Worm (Caenorhabditis elegans): ENCODE measurements around the gene fbxa-133.
"Not testable (repeated sequence)": the region's sequence is repeated elsewhere in the genome, so short reads cannot be mapped to it uniquely, and the experiment has no call there.

Gene fbxa-133

DNA sequence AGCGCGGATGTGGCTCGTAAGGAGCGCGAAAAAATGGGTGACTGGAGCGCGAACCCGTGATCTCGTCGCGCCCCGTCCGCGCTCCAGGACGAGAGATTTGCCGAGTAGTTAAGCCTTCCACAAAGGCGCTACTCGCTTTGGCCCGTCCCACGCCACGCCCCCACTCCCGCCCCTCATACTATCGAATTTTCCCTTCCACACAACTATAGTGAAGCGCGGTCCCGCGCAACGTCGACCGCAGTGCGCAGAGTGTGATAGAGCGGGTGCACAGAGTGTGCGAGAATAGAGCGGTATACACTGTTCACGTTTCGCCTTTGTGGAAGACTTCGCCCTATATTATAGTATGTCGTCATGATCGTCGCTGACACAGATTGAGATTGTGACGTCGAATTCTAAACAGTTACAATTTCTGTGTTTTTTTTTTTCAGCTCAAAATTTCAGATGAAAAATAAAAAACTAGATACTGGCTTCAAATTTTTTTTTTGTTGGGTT lies at the start of gene fbxa-133:
Gene fbxa-133, plus strand, starts transcription at position 442 of the 492 bp plus-strand sequence.
- not testable (repeated sequence) for TF ChIP-seq ceh-13 (GFP tag; optimal IDR thresholded peaks at IDR 0.05); F13C5.2 (tag; optimal IDR thresholded peaks at IDR 0.05); aly-1 (tag; optimal IDR thresholded peaks at IDR 0.05)

DNA sequence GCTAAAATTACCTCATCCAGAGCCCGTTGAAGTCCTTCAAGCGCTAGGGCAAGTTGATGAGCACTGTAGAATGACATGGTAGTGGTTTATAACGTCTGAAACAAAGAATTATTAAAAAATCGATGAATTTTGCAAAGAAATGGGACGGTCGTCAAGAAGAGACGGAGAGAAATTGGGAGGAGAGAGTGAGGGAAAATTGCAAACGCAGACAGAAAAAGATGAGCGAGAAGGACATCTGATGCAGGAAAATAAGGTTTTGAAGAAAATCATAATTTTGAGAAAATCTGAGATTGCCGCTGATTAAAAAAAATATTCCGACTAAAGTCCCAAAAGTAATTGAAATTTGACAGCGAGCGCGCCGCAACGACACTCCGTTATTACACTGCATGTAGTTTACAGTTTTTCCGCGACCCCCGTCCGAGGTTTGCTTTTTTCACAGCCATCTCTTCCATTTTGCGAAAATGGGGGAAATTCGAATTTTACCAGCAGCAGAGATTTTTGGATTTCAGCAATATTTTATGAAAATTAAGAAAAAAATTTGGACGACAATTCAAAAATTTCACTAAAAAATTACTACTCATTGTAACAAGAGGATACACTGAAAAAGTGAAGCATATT lies 46.2 kb upstream of the fbxa-133 start, which contains the start of gene C18D4.6:
Gene C18D4.6, minus strand, starts transcription at position 97 of the 618 bp plus-strand sequence.
- no peak for TF ChIP-seq tra-4 (tag; optimal IDR thresholded peaks at IDR 0.05)
- TF ChIP-seq B0310.2 (tag; optimal IDR thresholded peaks at IDR 0.05), result no peak
- no peak for TF ChIP-seq tbx-11 (GFP tag; IDR thresholded peaks at IDR 0.05)
- no peak for TF ChIP-seq hnd-1 (tag; optimal IDR thresholded peaks at IDR 0.05)
- TF ChIP-seq hmbx-1 (tag; optimal IDR thresholded peaks at IDR 0.05), result no peak
- TF ChIP-seq pes-1 (GFP tag; IDR thresholded peaks at IDR 0.05), result no peak
- TF ChIP-seq ets-7 (tag; optimal IDR thresholded peaks at IDR 0.05), result no peak
- TF ChIP-seq F13C5.2 (tag; optimal IDR thresholded peaks at IDR 0.05), result no peak
- no peak for TF ChIP-seq hmg-4 (GFP tag; optimal IDR thresholded peaks at IDR 0.05)
- TF ChIP-seq sea-1 (GFP tag; conservative IDR thresholded peaks at IDR 0.05), result no peak
- no peak for TF ChIP-seq ceh-13 (GFP tag; optimal IDR thresholded peaks at IDR 0.05)
- no peak for TF ChIP-seq tbx-37 (GFP tag; conservative IDR thresholded peaks at IDR 0.05)

ce11 chrV:17539289-17539688 lies 45.3 kb upstream of the fbxa-133 start:
- TF ChIP-seq scrt-1 (GFP tag; IDR thresholded peaks at IDR 0.05), result no peak
- TF ChIP-seq ama-1 (optimal IDR thresholded peaks at IDR 0.05), result no peak
- TF ChIP-seq ets-7 (tag; optimal IDR thresholded peaks at IDR 0.05), result no peak
- TF ChIP-seq tbx-37 (GFP tag; conservative IDR thresholded peaks at IDR 0.05), result no peak
- TF ChIP-seq ceh-13 (GFP tag; optimal IDR thresholded peaks at IDR 0.05), result no peak
- no peak for TF ChIP-seq tbx-11 (GFP tag; IDR thresholded peaks at IDR 0.05)
- TF ChIP-seq pes-1 (GFP tag; IDR thresholded peaks at IDR 0.05), result no peak
- TF ChIP-seq F13C5.2 (tag; optimal IDR thresholded peaks at IDR 0.05), result no peak
- no peak for TF ChIP-seq ceh-36 (tag; optimal IDR thresholded peaks at IDR 0.05)
- TF ChIP-seq B0310.2 (tag; optimal IDR thresholded peaks at IDR 0.05), result no peak
- no peak for TF ChIP-seq aly-1 (tag; optimal IDR thresholded peaks at IDR 0.05)

- no peak for TF ChIP-seq tbx-11 (GFP tag; IDR thresholded peaks at IDR 0.05)
- no peak for TF ChIP-seq pes-1 (GFP tag; IDR thresholded peaks at IDR 0.05)
- no peak for TF ChIP-seq tra-4 (tag; optimal IDR thresholded peaks at IDR 0.05)
- TF ChIP-seq ceh-36 (tag; optimal IDR thresholded peaks at IDR 0.05), result no peak
- no peak for TF ChIP-seq hmbx-1 (tag; optimal IDR thresholded peaks at IDR 0.05)
- no peak for TF ChIP-seq sea-1 (GFP tag; conservative IDR thresholded peaks at IDR 0.05)
- no peak for TF ChIP-seq flt-1 (GFP tag; IDR thresholded peaks at IDR 0.05)
- no peak for TF ChIP-seq B0310.2 (tag; optimal IDR thresholded peaks at IDR 0.05)
- no peak for TF ChIP-seq ets-7 (tag; optimal IDR thresholded peaks at IDR 0.05)
- no peak for TF ChIP-seq scrt-1 (GFP tag; IDR thresholded peaks at IDR 0.05)
- no peak for TF ChIP-seq F13C5.2 (tag; optimal IDR thresholded peaks at IDR 0.05)
- no peak for TF ChIP-seq tbx-37 (GFP tag; conservative IDR thresholded peaks at IDR 0.05)
- no peak for TF ChIP-seq ceh-13 (GFP tag; optimal IDR thresholded peaks at IDR 0.05)
- no peak for TF ChIP-seq ama-1 (optimal IDR thresholded peaks at IDR 0.05)
These were observed 44.3 kb upstream of the fbxa-133 start, which contains the start of gene srz-25 for ce11 chrV:17540295-17540694. TSS of gene srz-25 (plus strand) at chrV:17540595.

DNA sequence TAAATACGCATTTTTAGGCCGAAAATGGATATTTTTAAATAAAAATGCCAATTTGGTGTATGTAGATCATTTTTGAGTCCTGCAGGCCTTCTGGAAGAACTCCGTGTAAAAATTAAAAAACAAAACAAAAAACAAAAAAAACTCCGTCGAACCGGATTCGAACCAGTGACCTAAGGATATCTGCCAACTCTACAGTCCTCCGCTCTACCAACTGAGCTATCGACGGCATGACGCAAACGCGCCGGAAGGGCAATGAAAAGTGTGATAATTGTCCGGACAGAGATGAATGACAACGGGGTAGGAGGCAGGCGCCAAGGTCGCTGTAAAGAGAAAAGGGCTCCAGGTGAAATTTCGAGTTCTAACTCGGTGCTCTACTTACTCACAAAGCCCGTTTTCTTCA lies 42.3 kb upstream of the fbxa-133 start:
- TF ChIP-seq ceh-36 (tag; optimal IDR thresholded peaks at IDR 0.05) (no peak), flt-1 (GFP tag; IDR thresholded peaks at IDR 0.05) (no peak), pes-1 (GFP tag; IDR thresholded peaks at IDR 0.05) (peak; percentile 58; the same call in 1 of the 2 replicates), hmbx-1 (tag; optimal IDR thresholded peaks at IDR 0.05) (no peak), tbx-11 (GFP tag; IDR thresholded peaks at IDR 0.05) (0 out of 2 replicates have a peak, but pooled peaks have one; percentile 31)

DNA sequence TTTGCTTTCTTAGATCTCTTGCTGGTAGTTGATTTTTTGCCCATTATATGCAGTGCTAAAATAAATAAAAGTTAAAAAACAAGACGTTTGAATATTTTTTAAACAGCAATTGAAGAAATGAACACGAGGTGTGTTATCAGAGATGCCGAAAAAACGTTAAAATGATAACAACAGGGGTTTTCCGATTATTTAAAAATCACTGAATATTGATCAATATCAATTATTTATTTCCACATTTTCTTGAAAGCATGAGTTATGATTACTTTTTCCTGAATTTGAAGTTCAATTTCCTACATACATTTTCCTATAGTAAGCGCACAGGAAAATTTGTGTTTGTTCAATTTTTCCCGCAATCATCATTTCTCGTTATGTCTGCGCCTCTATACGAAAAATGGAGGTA lies 37.7 kb upstream of the fbxa-133 start:
- TF ChIP-seq ceh-13 (GFP tag; optimal IDR thresholded peaks at IDR 0.05) (no peak), ceh-36 (tag; optimal IDR thresholded peaks at IDR 0.05) (no peak), sea-1 (GFP tag; conservative IDR thresholded peaks at IDR 0.05) (no peak), tbx-37 (GFP tag; conservative IDR thresholded peaks at IDR 0.05) (no peak), ama-1 (optimal IDR thresholded peaks at IDR 0.05) (no peak), F13C5.2 (tag; optimal IDR thresholded peaks at IDR 0.05) (no peak), pes-1 (GFP tag; IDR thresholded peaks at IDR 0.05) (no peak), tra-4 (tag; optimal IDR thresholded peaks at IDR 0.05) (no peak)

DNA sequence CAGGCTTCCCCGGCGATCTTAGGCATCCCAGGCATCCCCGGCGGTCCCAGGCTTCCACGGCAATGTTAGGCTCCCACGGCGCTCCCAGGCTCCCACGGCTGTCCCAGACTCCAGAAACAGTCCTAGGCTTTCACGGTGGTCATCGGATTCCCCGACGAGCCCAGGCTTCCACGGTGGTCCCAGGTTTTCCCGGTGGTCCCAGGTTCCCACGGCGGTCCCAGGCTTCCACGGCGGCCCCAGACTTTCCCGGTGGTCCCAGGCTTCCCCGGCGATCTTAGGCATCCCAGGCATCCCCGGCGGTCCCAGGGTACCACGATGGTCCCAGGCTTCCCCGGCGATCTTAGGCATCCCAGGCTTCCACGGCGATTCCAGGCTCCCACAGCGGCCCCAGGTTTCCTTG lies 36.0 kb upstream of the fbxa-133 start:
- TF ChIP-seq F13C5.2 (tag; optimal IDR thresholded peaks at IDR 0.05), result no peak
- TF ChIP-seq ceh-13 (GFP tag; optimal IDR thresholded peaks at IDR 0.05), result no peak
- no peak for TF ChIP-seq B0310.2 (tag; optimal IDR thresholded peaks at IDR 0.05)
- no peak for TF ChIP-seq aly-1 (tag; optimal IDR thresholded peaks at IDR 0.05)
- no peak for TF ChIP-seq ceh-36 (tag; optimal IDR thresholded peaks at IDR 0.05)
- TF ChIP-seq hnd-1 (tag; optimal IDR thresholded peaks at IDR 0.05), result no peak
- TF ChIP-seq hmbx-1 (tag; optimal IDR thresholded peaks at IDR 0.05), result no peak
- no peak for TF ChIP-seq tbx-11 (GFP tag; IDR thresholded peaks at IDR 0.05)
- TF ChIP-seq ama-1 (optimal IDR thresholded peaks at IDR 0.05), result no peak
- no peak for TF ChIP-seq flt-1 (GFP tag; IDR thresholded peaks at IDR 0.05)
- TF ChIP-seq tra-4 (tag; optimal IDR thresholded peaks at IDR 0.05), result no peak
- TF ChIP-seq hmg-4 (GFP tag; optimal IDR thresholded peaks at IDR 0.05), result no peak
- no peak for TF ChIP-seq pes-1 (GFP tag; IDR thresholded peaks at IDR 0.05)
- no peak for TF ChIP-seq ets-7 (tag; optimal IDR thresholded peaks at IDR 0.05)
- no peak for TF ChIP-seq tbx-37 (GFP tag; conservative IDR thresholded peaks at IDR 0.05)
- no peak for TF ChIP-seq sea-1 (GFP tag; conservative IDR thresholded peaks at IDR 0.05)
- TF ChIP-seq scrt-1 (GFP tag; IDR thresholded peaks at IDR 0.05), result no peak

DNA sequence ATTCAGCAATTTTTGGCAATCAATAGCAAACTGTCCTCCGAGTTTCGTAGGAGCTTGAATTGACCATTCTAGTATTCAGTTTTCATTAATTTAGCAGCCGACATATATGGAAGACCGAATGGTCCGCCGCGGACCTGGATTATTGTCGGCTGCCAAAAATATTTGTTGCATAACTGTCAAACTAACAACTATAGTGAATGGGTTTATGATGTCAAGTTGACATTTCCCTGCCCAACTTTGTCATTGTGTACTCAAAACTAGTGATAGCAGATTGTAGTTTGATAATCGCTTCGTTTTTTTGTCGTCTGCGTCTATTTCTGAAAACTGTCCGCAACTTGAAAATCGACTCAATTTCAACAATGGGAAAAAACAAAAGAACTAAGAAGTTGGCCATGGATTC lies 35.2 kb upstream of the fbxa-133 start, which contains the start of gene fbxa-176:
Gene fbxa-176, plus strand, starts transcription at position 314 of the 400 bp plus-strand sequence.
- no peak for TF ChIP-seq hmbx-1 (tag; optimal IDR thresholded peaks at IDR 0.05)
- TF ChIP-seq scrt-1 (GFP tag; IDR thresholded peaks at IDR 0.05), result no peak
- no peak for TF ChIP-seq ceh-36 (tag; optimal IDR thresholded peaks at IDR 0.05)
- TF ChIP-seq hnd-1 (tag; optimal IDR thresholded peaks at IDR 0.05), result no peak
- no peak for TF ChIP-seq sea-1 (GFP tag; conservative IDR thresholded peaks at IDR 0.05)
- no peak for TF ChIP-seq tra-4 (tag; optimal IDR thresholded peaks at IDR 0.05)
- no peak for TF ChIP-seq tbx-37 (GFP tag; conservative IDR thresholded peaks at IDR 0.05)
- no peak for TF ChIP-seq hmg-4 (GFP tag; optimal IDR thresholded peaks at IDR 0.05)
- TF ChIP-seq flt-1 (GFP tag; IDR thresholded peaks at IDR 0.05), result no peak
- TF ChIP-seq B0310.2 (tag; optimal IDR thresholded peaks at IDR 0.05), result no peak
- no peak for TF ChIP-seq ama-1 (optimal IDR thresholded peaks at IDR 0.05)
